Fruit fly (Drosophila melanogaster) whole organism, embryonic: ENCODE data around the gene CG7512.
A peak's percentile ranks its signal among the peaks of the same experiment; 100 is the strongest.

Experiments
- Aef1 ChIP-seq: fragments of 200-800 bp; sonication (Bioruptor generic); IDR thresholded peaks from 3 replicates; pipeline ENCODE4 v1.3.6; 2022; ENCODE audit warnings: missing biosample characterization, missing genetic modification characterization
- CG10147 ChIP-seq: fragments of 200-800 bp; sonication (Bioruptor generic); optimal IDR thresholded peaks from 2 replicates; lab custom pipeline; 2019; ENCODE audit warnings: missing biosample characterization, mild to moderate bottlenecking, missing genetic modification characterization, moderate library complexity
- CG11247 ChIP-seq: fragments of 200-800 bp; sonication (Bioruptor generic); IDR thresholded peaks from 2 replicates; pipeline ENCODE4 v1.3.6; 2022; ENCODE audit warnings: missing biosample characterization, missing genetic modification characterization
- CG11560 ChIP-seq: fragments of 200-800 bp; sonication (Bioruptor generic); IDR thresholded peaks from 3 replicates; pipeline ENCODE4 v1.3.6; 2022; ENCODE audit warnings: missing biosample characterization, missing genetic modification characterization
- CG11723 ChIP-seq: fragments of 200-800 bp; sonication (Bioruptor generic); optimal IDR thresholded peaks from 2 replicates; lab custom pipeline; 2017; ENCODE audit warnings: missing biosample characterization, mild to moderate bottlenecking, missing genetic modification characterization
- CG13624 ChIP-seq: fragments of 200-800 bp; sonication (Bioruptor generic); optimal IDR thresholded peaks from 2 replicates; lab custom pipeline; 2016; ENCODE audit warnings: missing biosample characterization, missing genetic modification characterization
- CG13775 ChIP-seq: fragments of 200-800 bp; sonication (Bioruptor generic); optimal IDR thresholded peaks from 3 replicates; lab custom pipeline; 2017; ENCODE audit warnings: missing biosample characterization, mild to moderate bottlenecking, missing genetic modification characterization
- CG14014 ChIP-seq: fragments of 200-800 bp; sonication (Bioruptor generic); IDR thresholded peaks from 2 replicates; pipeline ENCODE4 v1.3.6; 2022; ENCODE audit warnings: missing biosample characterization, missing genetic modification characterization
- CG15011 ChIP-seq: fragments of 200-800 bp; sonication (Bioruptor generic); optimal IDR thresholded peaks from 3 replicates; lab custom pipeline; 2018; ENCODE audit warnings: missing biosample characterization, mild to moderate bottlenecking, missing genetic modification characterization
- CG15269 ChIP-seq: fragments of 200-800 bp; sonication (Bioruptor generic); optimal IDR thresholded peaks from 2 replicates; lab custom pipeline; 2018; ENCODE audit warnings: missing biosample characterization, mild to moderate bottlenecking, missing genetic modification characterization, moderate library complexity
- CG15601 ChIP-seq: fragments of 200-800 bp; sonication (Bioruptor generic); optimal IDR thresholded peaks from 3 replicates; lab custom pipeline; 2019; ENCODE audit warnings: missing biosample characterization, mild to moderate bottlenecking, missing genetic modification characterization, moderate library complexity
- CG16815 ChIP-seq: fragments of 200-800 bp; sonication (Bioruptor generic); optimal IDR thresholded peaks from 3 replicates; lab custom pipeline; 2017; ENCODE audit warnings: missing biosample characterization, mild to moderate bottlenecking, missing genetic modification characterization
- CG17186 ChIP-seq: fragments of 200-800 bp; sonication (Bioruptor generic); optimal IDR thresholded peaks from 3 replicates; lab custom pipeline; 2017; ENCODE audit warnings: missing biosample characterization, missing genetic modification reagents, missing genetic modification characterization
- CG17359 ChIP-seq: fragments of 200-800 bp; sonication (Bioruptor generic); optimal IDR thresholded peaks from 3 replicates; lab custom pipeline; 2018; ENCODE audit warnings: missing biosample characterization, mild to moderate bottlenecking, missing genetic modification characterization, moderate library complexity
- CG1832 ChIP-seq: fragments of 200-800 bp; sonication (Bioruptor generic); optimal IDR thresholded peaks from 2 replicates; lab custom pipeline; 2017; ENCODE audit warnings: missing biosample characterization, mild to moderate bottlenecking, missing genetic modification characterization, inconsistent platforms
- CG18764 ChIP-seq: fragments of 200-800 bp; sonication (Bioruptor generic); optimal IDR thresholded peaks from 3 replicates; lab custom pipeline; 2016; ENCODE audit warnings: missing biosample characterization, missing genetic modification characterization
- CG2199 ChIP-seq: fragments of 200-800 bp; sonication (Bioruptor generic); IDR thresholded peaks from 3 replicates; pipeline ENCODE4 v1.3.6; 2022; ENCODE audit warnings: missing biosample characterization, missing genetic modification characterization
- CG7745 ChIP-seq: fragments of 200-800 bp; sonication (Bioruptor generic); optimal IDR thresholded peaks from 2 replicates; lab custom pipeline; 2018; ENCODE audit warnings: missing biosample characterization, mild to moderate bottlenecking, missing genetic modification characterization, moderate library complexity
- CG8290 ChIP-seq, 3 experiments: fragments of 200-800 bp; sonication (Bioruptor generic); optimal IDR thresholded peaks; 2 replicates each; lab custom pipeline; 2016 to 2019; ENCODE audit warnings: missing biosample characterization in 3 of 3, missing genetic modification characterization in 3 of 3, mild to moderate bottlenecking in 2 of 3, moderate library complexity in 1 of 3
- CG8765 ChIP-seq: fragments of 200-800 bp; sonication (Bioruptor generic); IDR thresholded peaks from 2 replicates; pipeline ENCODE4 v1.3.6; 2022; ENCODE audit warnings: missing biosample characterization, missing genetic modification characterization
- CG9215 ChIP-seq: fragments of 200-800 bp; sonication (Bioruptor generic); IDR thresholded peaks from 2 replicates; pipeline ENCODE4 v1.3.6; 2022; ENCODE audit warnings: missing biosample characterization, missing genetic modification characterization
- CG9727 ChIP-seq: fragments of 200-800 bp; sonication (Bioruptor generic); optimal IDR thresholded peaks from 3 replicates; lab custom pipeline; 2017; ENCODE audit warnings: missing biosample characterization, mild to moderate bottlenecking, missing genetic modification characterization
- CG9797 ChIP-seq: fragments of 200-800 bp; sonication (Bioruptor generic); optimal IDR thresholded peaks from 3 replicates; lab custom pipeline; 2018; ENCODE audit warnings: missing biosample characterization, mild to moderate bottlenecking, missing genetic modification characterization
- CHES-1-like ChIP-seq: fragments of 200-800 bp; sonication (Bioruptor generic); optimal IDR thresholded peaks from 2 replicates; lab custom pipeline; 2016; ENCODE audit warnings: missing biosample characterization, missing genetic modification characterization
- Chrac-16 ChIP-seq: fragments of 200-800 bp; sonication (Bioruptor generic); optimal IDR thresholded peaks from 3 replicates; lab custom pipeline; 2016; ENCODE audit warnings: missing biosample characterization, missing genetic modification characterization
- Doc3 ChIP-seq: fragments of 200-800 bp; sonication (Bioruptor generic); IDR thresholded peaks from 3 replicates; pipeline ENCODE4 v1.3.6; 2022; ENCODE audit warnings: missing biosample characterization, missing genetic modification characterization; ENCODE audit not compliant: partially characterized antibody
- Ets97D ChIP-seq: fragments of 200-800 bp; sonication (Bioruptor generic); optimal IDR thresholded peaks from 3 replicates; lab custom pipeline; 2016; ENCODE audit warnings: missing biosample characterization, missing genetic modification characterization
- Fer2 ChIP-seq: fragments of 200-800 bp; sonication (Bioruptor generic); optimal IDR thresholded peaks from 2 replicates; lab custom pipeline; 2018; ENCODE audit warnings: missing biosample characterization, mild to moderate bottlenecking, missing genetic modification characterization, moderate library complexity
- Hr39 ChIP-seq: fragments of >200 bp; optimal IDR thresholded peaks from 2 replicates; lab custom pipeline; 2017
- Hr78 ChIP-seq, 2 experiments: fragments of 200-800 bp in 1 of 2; fragments of >200 bp in 1 of 2; sonication (Bioruptor generic) in 1 of 2; optimal IDR thresholded peaks; 2 replicates each; lab custom pipeline; 2017 to 2019; ENCODE audit warnings: missing biosample characterization in 2 of 2, missing genetic modification characterization in 2 of 2, mild to moderate bottlenecking in 1 of 2, moderate library complexity in 1 of 2
- Lpt ChIP-seq: fragments of >200 bp; optimal IDR thresholded peaks from 2 replicates; lab custom pipeline; 2018; ENCODE audit warnings: missing biosample characterization, missing genetic modification characterization
- Nf-YA ChIP-seq: fragments of 200-800 bp; sonication (Bioruptor generic); IDR thresholded peaks from 2 replicates; pipeline ENCODE4 v1.3.6; 2022; ENCODE audit warnings: missing biosample characterization, missing genetic modification characterization
- Sin3A ChIP-seq: fragments of >200 bp; optimal IDR thresholded peaks from 2 replicates; lab custom pipeline; 2018
- ab ChIP-seq: fragments of 200-800 bp; sonication (Bioruptor generic); optimal IDR thresholded peaks from 2 replicates; lab custom pipeline; 2016; ENCODE audit warnings: missing biosample characterization, missing genetic modification characterization
- hkb ChIP-seq, 2 experiments: fragments of 200-800 bp in 1 of 2; fragments of >200 bp in 1 of 2; sonication (Bioruptor generic) in 1 of 2; IDR thresholded peaks in 1 of 2; optimal IDR thresholded peaks in 1 of 2; 2 replicates each; pipeline versions ENCODE4 v1.3.6 to Lab custom; 2017 to 2022; ENCODE audit warnings: missing biosample characterization in 1 of 2, missing genetic modification characterization in 1 of 2
- kah ChIP-seq: fragments of 200-800 bp; sonication (Bioruptor generic); optimal IDR thresholded peaks from 2 replicates; lab custom pipeline; 2018; ENCODE audit warnings: missing biosample characterization, mild to moderate bottlenecking, missing genetic modification characterization
- pan ChIP-seq, 4 experiments: fragments of >200 bp in 3 of 4; fragments of 200-800 bp in 1 of 4; sonication (Bioruptor generic) in 1 of 4; optimal IDR thresholded peaks in 3 of 4; IDR thresholded peaks in 1 of 4; 2 replicates each; pipeline versions ENCODE4 v1.3.6 to Lab custom; 2017 to 2022; ENCODE audit warnings: missing biosample characterization in 2 of 4, missing genetic modification characterization in 2 of 4, mixed read lengths in 1 of 4
- prd ChIP-seq, 3 experiments: fragments of >200 bp in 2 of 3; fragments of 200-800 bp in 1 of 3; sonication (Bioruptor generic) in 1 of 3; optimal IDR thresholded peaks in 2 of 3; IDR thresholded peaks in 1 of 3; 2 replicates in 2 of 3; 3 replicates in 1 of 3; pipeline versions ENCODE4 v1.3.6 to Lab custom; 2017 to 2022; ENCODE audit warnings: missing biosample characterization in 1 of 3, missing genetic modification characterization in 1 of 3
- pros ChIP-seq: fragments of 200-800 bp; sonication (Bioruptor generic); optimal IDR thresholded peaks from 3 replicates; lab custom pipeline; 2019; ENCODE audit warnings: missing biosample characterization, mild to moderate bottlenecking, missing genetic modification characterization, moderate library complexity
- scrt ChIP-seq: fragments of 200-800 bp; sonication (Bioruptor generic); optimal IDR thresholded peaks from 2 replicates; lab custom pipeline; 2018; ENCODE audit warnings: missing biosample characterization, mild to moderate bottlenecking, missing genetic modification characterization, moderate library complexity
- sens ChIP-seq: fragments of 200-800 bp; sonication (Bioruptor generic); peaks from one replicate; lab custom pipeline; 2016; ENCODE audit warnings: missing biosample characterization, missing genetic modification characterization
- tna ChIP-seq: fragments of 200-800 bp; sonication (Bioruptor generic); IDR thresholded peaks from 2 replicates; pipeline ENCODE4 v1.3.6; 2022; ENCODE audit warnings: missing biosample characterization, missing genetic modification characterization; ENCODE audit not compliant: partially characterized antibody
- toy ChIP-seq: fragments of 200-800 bp; sonication (Bioruptor generic); IDR thresholded peaks from 2 replicates; pipeline ENCODE4 v1.3.6; 2022; ENCODE audit warnings: missing biosample characterization, missing genetic modification characterization
- usp ChIP-seq: fragments of >200 bp; optimal IDR thresholded peaks from 2 replicates; lab custom pipeline; 2017; ENCODE audit warnings: missing biosample characterization, missing genetic modification characterization
- vfl ChIP-seq: fragments of 200-800 bp; sonication (Bioruptor generic); optimal IDR thresholded peaks from 2 replicates; lab custom pipeline; 2016; ENCODE audit warnings: missing biosample characterization, missing genetic modification characterization
- vnd ChIP-seq: fragments of 200-800 bp; sonication (Bioruptor generic); IDR thresholded peaks from 3 replicates; pipeline ENCODE4 v1.3.6; 2022; ENCODE audit warnings: missing biosample characterization, missing genetic modification characterization; ENCODE audit not compliant: partially characterized antibody
- zen ChIP-seq: fragments of 200-800 bp; sonication (Bioruptor generic); optimal IDR thresholded peaks from 3 replicates; lab custom pipeline; 2018; ENCODE audit warnings: missing biosample characterization, mild to moderate bottlenecking, missing genetic modification characterization, moderate library complexity
- zfh1 ChIP-seq: fragments of 200-800 bp; sonication (Bioruptor generic); IDR thresholded peaks from 3 replicates; pipeline ENCODE4 v1.3.6; 2022; ENCODE audit warnings: missing biosample characterization, missing genetic modification characterization

CG7512 gene

dm6 chr3L:11487327-11487973 is 26.1 kb upstream of the CG7512 start, which contains the start of gene chrb (continued):
- TF ChIP-seq CG15269 (tag; lab: Kevin White, UChicago) = peak; percentile 62
- no peak for TF ChIP-seq Nf-YA
- no peak for TF ChIP-seq Sin3A (lab: Kevin White, UChicago)
- TF ChIP-seq CG17359 (tag; lab: Kevin White, UChicago) = peak; percentile 58
- TF ChIP-seq CG1832 = peak; percentile 66
- peak; percentile 67 for TF ChIP-seq CG13624 (GFP tag; lab: Kevin White, UChicago)
- TF ChIP-seq CG13775 = peak; percentile 51
- no peak for TF ChIP-seq Hr39 (lab: Kevin White, UChicago)
- no peak for TF ChIP-seq ab (GFP tag; lab: Kevin White, UChicago)
- TF ChIP-seq CG8290 (GFP tag; optimal IDR thresholded peaks at IDR 0.05; lab: Kevin White, UChicago) = peak; percentile 4
- TF ChIP-seq CG8290 (tag; optimal IDR thresholded peaks at IDR 0.05; lab: Kevin White, UChicago) = peak in 1 of 2 experiments; percentile 61
- TF ChIP-seq toy (GFP tag; lab: Robert Waterston, UW) = no peak
- no peak for TF ChIP-seq Fer2 (tag; lab: Kevin White, UChicago)
- TF ChIP-seq Doc3 (GFP tag; lab: Robert Waterston, UW) = peak; percentile 51; the same call in 1 of the 3 replicates
- TF ChIP-seq CG15601 (tag; lab: Kevin White, UChicago) = no peak
- no peak for TF ChIP-seq CG9215
- no peak for TF ChIP-seq Ets97D (GFP tag; lab: Kevin White, UChicago)
- TF ChIP-seq vfl (GFP tag; lab: Kevin White, UChicago) = peak; percentile 21
- peak; percentile 87; the same call in 1 of the 3 replicates for TF ChIP-seq CG2199 (GFP tag; lab: Robert Waterston, UW)
- TF ChIP-seq scrt (GFP tag; lab: Kevin White, UChicago) = peak; percentile 69
- peak; percentile 46 for TF ChIP-seq CG11723 (GFP tag; lab: Kevin White, UChicago)
- no peak for TF ChIP-seq Lpt (GFP tag; lab: Kevin White, UChicago)
- TF ChIP-seq zfh1 = 0 out of 3 replicates have a peak, but pooled peaks have one; percentile 44
- TF ChIP-seq CG9727 (GFP tag; lab: Kevin White, UChicago) = peak; percentile 50
- TF ChIP-seq CG11247 (GFP tag; lab: Robert Waterston, UW) = peak; percentile 39; the same call in 1 of the 2 replicates
- no peak for TF ChIP-seq CG7745 (tag; lab: Kevin White, UChicago)
- TF ChIP-seq zen (tag; lab: Kevin White, UChicago) = no peak
- no peak for TF ChIP-seq CG8765
- peak; percentile 62 for TF ChIP-seq kah (GFP tag; lab: Kevin White, UChicago)
- TF ChIP-seq Chrac-16 (GFP tag; lab: Kevin White, UChicago) = no peak
- no peak for TF ChIP-seq CG15011
- TF ChIP-seq Hr78 (GFP tag; optimal IDR thresholded peaks at IDR 0.05; lab: Kevin White, UChicago) = peak in 1 of 2 experiments; percentile 86
- no peak for TF ChIP-seq pan (optimal IDR thresholded peaks at IDR 0.05; lab: Kevin White, UChicago)
- no peak for TF ChIP-seq pan (GFP tag; optimal IDR thresholded peaks at IDR 0.05 in 1 of 2, IDR thresholded peaks at IDR 0.05 in 1 of 2)
- TF ChIP-seq CHES-1-like = peak; percentile 73
- peak; percentile 52; the same call in 1 of the 2 replicates for TF ChIP-seq tna (GFP tag; lab: Robert Waterston, UW)
- TF ChIP-seq CG14014 (GFP tag; lab: Robert Waterston, UW) = no peak
- peak; percentile 92 for TF ChIP-seq sens (GFP tag; lab: Kevin White, UChicago)
- TF ChIP-seq hkb (optimal IDR thresholded peaks at IDR 0.05; lab: Kevin White, UChicago) = no peak
- peak; percentile 73 for TF ChIP-seq hkb (GFP tag; IDR thresholded peaks at IDR 0.05; lab: Robert Waterston, UW)
- no peak for TF ChIP-seq CG18764 (GFP tag; lab: Kevin White, UChicago)
- no peak for TF ChIP-seq prd (optimal IDR thresholded peaks at IDR 0.05; lab: Kevin White, UChicago)
- no peak for TF ChIP-seq prd (GFP tag; IDR thresholded peaks at IDR 0.05; lab: Robert Waterston, UW)
- TF ChIP-seq CG17186 = no peak
- TF ChIP-seq CG10147 (GFP tag; lab: Kevin White, UChicago) = peak; percentile 41
- TF ChIP-seq vnd (GFP tag; lab: Robert Waterston, UW) = no peak
- no peak for TF ChIP-seq usp (GFP tag; lab: Kevin White, UChicago)
- no peak for TF ChIP-seq Aef1 (GFP tag; lab: Robert Waterston, UW)
- TF ChIP-seq pros (GFP tag; lab: Kevin White, UChicago) = peak; percentile 84
- peak; percentile 16 for TF ChIP-seq CG9797 (GFP tag; lab: Kevin White, UChicago)
- TF ChIP-seq CG11560 (tag; lab: Robert Waterston, UW) = no peak
- no peak for TF ChIP-seq CG16815 (GFP tag; lab: Kevin White, UChicago)
